Worm (Caenorhabditis elegans): Measurements from ENCODE around the gene T14A8.2.
A peak's percentile ranks its signal among the peaks of the same experiment; 100 is the strongest.

The T14A8.2 gene

ce11 chrIV:7782292-7782691, 40.1 kb downstream of the T14A8.2 start, which contains the start of gene sec-10:
Gene sec-10, minus strand, starts transcription at chrIV:7782499.
- TF ChIP-seq ceh-83 (GFP tag; optimal IDR thresholded peaks at IDR 0.05) (no peak), ham-2 (GFP tag; optimal IDR thresholded peaks at IDR 0.05) (no peak), ceh-39 (tag; optimal IDR thresholded peaks at IDR 0.05) (no peak), blmp-1 (tag; optimal IDR thresholded peaks at IDR 0.05) (no peak), mab-5 (tag; optimal IDR thresholded peaks at IDR 0.05) (no peak), nhr-28 (tag; optimal IDR thresholded peaks at IDR 0.05) (no peak), hlh-1 (tag; optimal IDR thresholded peaks at IDR 0.05) (no peak), nhr-2 (tag; optimal IDR thresholded peaks at IDR 0.05) (no peak), lin-13 (tag; optimal IDR thresholded peaks at IDR 0.05) (no peak), zip-8 (tag; optimal IDR thresholded peaks at IDR 0.05) (no peak), unc-62 (GFP tag; optimal IDR thresholded peaks at IDR 0.05) (no peak), elt-3 (tag; optimal IDR thresholded peaks at IDR 0.05) (no peak), ces-1 (GFP tag; optimal IDR thresholded peaks at IDR 0.05) (no peak), bed-3 (GFP tag; optimal IDR thresholded peaks at IDR 0.05) (no peak)

ce11 chrIV:7778865-7779264, 43.6 kb downstream of the T14A8.2 start, which contains the start of gene rpap-3:
Gene rpap-3, minus strand, starts transcription at chrIV:7778965.
- TF ChIP-seq cnd-1 (tag; optimal IDR thresholded peaks at IDR 0.05): no peak
- no peak for TF ChIP-seq lsy-2 (tag; optimal IDR thresholded peaks at IDR 0.05)
- TF ChIP-seq sem-2 (GFP tag; optimal IDR thresholded peaks at IDR 0.05): no peak
- no peak for TF ChIP-seq lin-32 (GFP tag; optimal IDR thresholded peaks at IDR 0.05)
- no peak for TF ChIP-seq flh-1 (GFP tag; optimal IDR thresholded peaks at IDR 0.05)
- TF ChIP-seq ham-2 (GFP tag; optimal IDR thresholded peaks at IDR 0.05): no peak
- TF ChIP-seq mab-5 (tag; optimal IDR thresholded peaks at IDR 0.05): no peak
- TF ChIP-seq ztf-11 (tag; optimal IDR thresholded peaks at IDR 0.05): no peak
- no peak for TF ChIP-seq M03D4.4 (tag; optimal IDR thresholded peaks at IDR 0.05)
- TF ChIP-seq nhr-12 (tag; optimal IDR thresholded peaks at IDR 0.05): no peak
- TF ChIP-seq nhr-76 (tag; optimal IDR thresholded peaks at IDR 0.05): no peak
- TF ChIP-seq nhr-237 (tag; optimal IDR thresholded peaks at IDR 0.05): no peak
- no peak for TF ChIP-seq nhr-2 (tag; optimal IDR thresholded peaks at IDR 0.05)
- TF ChIP-seq mls-2 (tag; optimal IDR thresholded peaks at IDR 0.05): no peak
- no peak for TF ChIP-seq snpc-4 (tag; optimal IDR thresholded peaks at IDR 0.05)
- TF ChIP-seq lin-13 (tag; optimal IDR thresholded peaks at IDR 0.05): no peak
- no peak for TF ChIP-seq sptf-1 (tag; optimal IDR thresholded peaks at IDR 0.05)
- no peak for TF ChIP-seq bed-3 (GFP tag; optimal IDR thresholded peaks at IDR 0.05)
- TF ChIP-seq elt-1 (tag; optimal IDR thresholded peaks at IDR 0.05; ENCODE audit: borderline replicate concordance, insufficient read depth): no peak

ce11 chrIV:7775725-7776124, 46.7 kb downstream of the T14A8.2 start, which contains the start of gene swd-2.1:
Gene swd-2.1, plus strand, starts transcription at chrIV:7776025.
- TF ChIP-seq nhr-76 (tag; optimal IDR thresholded peaks at IDR 0.05) (no peak), mep-1 (tag; optimal IDR thresholded peaks at IDR 0.05) (no peak), ces-1 (GFP tag; optimal IDR thresholded peaks at IDR 0.05) (no peak), nhr-12 (tag; optimal IDR thresholded peaks at IDR 0.05) (no peak), bed-3 (GFP tag; optimal IDR thresholded peaks at IDR 0.05) (no peak), sptf-1 (tag; optimal IDR thresholded peaks at IDR 0.05) (no peak), sem-2 (GFP tag; optimal IDR thresholded peaks at IDR 0.05) (no peak), elt-1 (tag; optimal IDR thresholded peaks at IDR 0.05; ENCODE audit: borderline replicate concordance, insufficient read depth) (no peak), ceh-83 (GFP tag; optimal IDR thresholded peaks at IDR 0.05) (no peak), ceh-43 (GFP tag; optimal IDR thresholded peaks at IDR 0.05) (no peak), drap-1 (GFP tag; optimal IDR thresholded peaks at IDR 0.05) (no peak), nhr-28 (tag; optimal IDR thresholded peaks at IDR 0.05) (no peak), nhr-2 (tag; optimal IDR thresholded peaks at IDR 0.05) (no peak), mls-2 (tag; optimal IDR thresholded peaks at IDR 0.05) (no peak), lsy-2 (tag; optimal IDR thresholded peaks at IDR 0.05) (no peak), unc-39 (tag; optimal IDR thresholded peaks at IDR 0.05) (no peak), zip-8 (tag; optimal IDR thresholded peaks at IDR 0.05) (no peak), unc-62 (GFP tag; optimal IDR thresholded peaks at IDR 0.05) (no peak), ceh-39 (tag; optimal IDR thresholded peaks at IDR 0.05) (no peak)

- TF ChIP-seq ceh-83 (GFP tag; optimal IDR thresholded peaks at IDR 0.05): no peak
- no peak for TF ChIP-seq M03D4.4 (tag; optimal IDR thresholded peaks at IDR 0.05)
- TF ChIP-seq nhr-237 (tag; optimal IDR thresholded peaks at IDR 0.05): peak; percentile 26
- TF ChIP-seq mep-1 (tag; optimal IDR thresholded peaks at IDR 0.05): peak; percentile 40
- peak; percentile 21 for TF ChIP-seq pha-4 (tag; optimal IDR thresholded peaks at IDR 0.05)
Measured at ce11 chrIV:7774206-7774605, 48.2 kb downstream of the T14A8.2 start, which contains the start of the genes hcf-1 and swd-2.2. Gene hcf-1, minus strand, starts transcription at chrIV:7774275. Gene swd-2.2, plus strand, starts transcription at chrIV:7774411.
